Worm (Caenorhabditis elegans): ENCODE results near the gene C33G8.13.

- TF ChIP-seq lsy-2 (tag; optimal IDR thresholded peaks at IDR 0.05) (no peak), ham-2 (GFP tag; optimal IDR thresholded peaks at IDR 0.05) (no peak), lin-13 (tag; optimal IDR thresholded peaks at IDR 0.05) (no peak), nhr-28 (tag; optimal IDR thresholded peaks at IDR 0.05) (no peak)
Observed at ce11 chrV:7059350-7059749, 43.6 kb upstream of the C33G8.13 start, which contains the start of gene mdt-6.
